Fruit fly (Drosophila melanogaster) whole organism: Measurements from ENCODE around the gene Prp3.

Experiments
- CG8478 ChIP-seq: fragments of >200 bp; optimal IDR thresholded peaks from 2 replicates; lab custom pipeline; 2018; ENCODE audit warnings: inconsistent platforms
- Dll ChIP-seq: fragments of >200 bp; optimal IDR thresholded peaks from 2 replicates; lab custom pipeline; 2017
- EcR ChIP-seq, 2 experiments: fragments of >200 bp; optimal IDR thresholded peaks; 2 replicates each; lab custom pipeline; 2017; ENCODE audit warnings: missing biosample characterization in 2 of 2, missing genetic modification characterization in 2 of 2, missing genetic modification reagents in 2 of 2
- pan ChIP-seq: fragments of >200 bp; optimal IDR thresholded peaks from 2 replicates; lab custom pipeline; 2017
- psq ChIP-seq: fragments of >200 bp; optimal IDR thresholded peaks from 2 replicates; lab custom pipeline; 2017
- usp ChIP-seq: fragments of >200 bp; optimal IDR thresholded peaks from 2 replicates; lab custom pipeline; 2017; ENCODE audit warnings: missing biosample characterization, missing genetic modification characterization, mixed read lengths

dm6 chr3L:19928435-19929011, 18.4 kb downstream of the Prp3 start, which contains the start of the genes CG8004 and RhoGDI:
- no peak for TF ChIP-seq pan (lab: Kevin White, UChicago)
- no peak for TF ChIP-seq psq (lab: Kevin White, UChicago)
- TF ChIP-seq CG8478 = no peak
- no peak for TF ChIP-seq usp (GFP tag; lab: Kevin White, UChicago)
- no peak for TF ChIP-seq Dll (lab: Kevin White, UChicago)
- no peak for TF ChIP-seq EcR (GFP tag; optimal IDR thresholded peaks at IDR 0.05; lab: Kevin White, UChicago)
